Worm (Caenorhabditis elegans) whole organism, L3 larva: ENCODE data around the gene F21C10.19.

Experiments used
- ZK546.5 ChIP-seq: sonication (generic microtip); optimal IDR thresholded peaks from 2 replicates; lab custom pipeline; 2017; ENCODE audit warnings: missing biosample characterization, missing genetic modification characterization
- aly-2 ChIP-seq: fragments of 150-350 bp; optimal IDR thresholded peaks from 2 replicates; lab custom pipeline; 2014; ENCODE audit warnings: missing biosample characterization, missing genetic modification characterization
- ceh-16 ChIP-seq: sonication (generic microtip); optimal IDR thresholded peaks from 2 replicates; lab custom pipeline; 2017; ENCODE audit warnings: missing biosample characterization, missing genetic modification characterization
- ceh-82 ChIP-seq: fragments of 150-350 bp; optimal IDR thresholded peaks from 2 replicates; lab custom pipeline; 2014; ENCODE audit warnings: missing biosample characterization, missing genetic modification characterization
- ceh-9 ChIP-seq: sonication (generic microtip); optimal IDR thresholded peaks from 2 replicates; lab custom pipeline; 2018; ENCODE audit warnings: missing biosample characterization, missing genetic modification characterization
- egl-27 ChIP-seq: sonication (generic microtip); optimal IDR thresholded peaks from 4 replicates; lab custom pipeline; 2017; ENCODE audit warnings: missing biosample characterization, missing genetic modification reagents, missing genetic modification characterization
- egl-5 ChIP-seq: fragments of 150-350 bp; optimal IDR thresholded peaks from 2 replicates; lab custom pipeline; 2017; ENCODE audit warnings: missing biosample characterization, missing genetic modification reagents, missing genetic modification characterization, inconsistent platforms
- elt-1 ChIP-seq: fragments of 150-350 bp; optimal IDR thresholded peaks from 2 replicates; lab custom pipeline; 2014; ENCODE audit warnings: missing biosample characterization, missing genetic modification characterization
- elt-2 ChIP-seq: sonication (generic microtip); optimal IDR thresholded peaks from 2 replicates; lab custom pipeline; 2016; ENCODE audit warnings: missing genetic modification reagents, mild to moderate bottlenecking, missing genetic modification characterization, missing compliant biosample characterization
- elt-3 ChIP-seq, 3 experiments: fragments of 150-350 bp in 1 of 3; sonication (generic microtip) in 2 of 3; optimal IDR thresholded peaks; 2 replicates in 2 of 3; 4 replicates in 1 of 3; lab custom pipeline; 2014 to 2017; ENCODE audit warnings: missing biosample characterization in 3 of 3, missing genetic modification characterization in 3 of 3
- fkh-10 ChIP-seq: sonication (generic microtip); optimal IDR thresholded peaks from 2 replicates; lab custom pipeline; 2017; ENCODE audit warnings: missing biosample characterization, missing genetic modification reagents, missing genetic modification characterization
- fos-1 ChIP-seq: fragments of 150-350 bp; optimal IDR thresholded peaks from 2 replicates; lab custom pipeline; 2014; ENCODE audit warnings: missing biosample characterization, missing genetic modification characterization
- jun-1 ChIP-seq: fragments of 150-350 bp; optimal IDR thresholded peaks from 2 replicates; lab custom pipeline; 2014; ENCODE audit warnings: missing biosample characterization, missing genetic modification reagents, missing genetic modification characterization
- lin-15B ChIP-seq: fragments of 150-350 bp; optimal IDR thresholded peaks from 2 replicates; lab custom pipeline; 2014; ENCODE audit warnings: missing biosample characterization, missing genetic modification characterization
- lin-39 ChIP-seq: fragments of 150-350 bp; optimal IDR thresholded peaks from 2 replicates; lab custom pipeline; 2018; ENCODE audit warnings: missing biosample characterization, missing genetic modification reagents, missing genetic modification characterization
- mdl-1 ChIP-seq: fragments of 150-350 bp; optimal IDR thresholded peaks from 2 replicates; lab custom pipeline; 2014; ENCODE audit warnings: missing biosample characterization, missing genetic modification characterization
- mml-1 ChIP-seq: fragments of 150-350 bp; sonication (generic microtip); optimal IDR thresholded peaks from 3 replicates; lab custom pipeline; 2014; ENCODE audit warnings: missing biosample characterization, missing genetic modification characterization
- nfya-1 ChIP-seq: sonication (generic microtip); optimal IDR thresholded peaks from 2 replicates; lab custom pipeline; 2017; ENCODE audit warnings: missing genetic modification characterization, mild to moderate bottlenecking, missing compliant biosample characterization, antibody characterized with exemption, moderate library complexity; ENCODE audit not compliant: insufficient read depth
- nhr-11 ChIP-seq: fragments of 150-350 bp; optimal IDR thresholded peaks from 2 replicates; lab custom pipeline; 2014; ENCODE audit warnings: missing biosample characterization, missing genetic modification characterization
- nhr-12 ChIP-seq: fragments of 150-350 bp; optimal IDR thresholded peaks from 2 replicates; lab custom pipeline; 2014; ENCODE audit warnings: missing biosample characterization, missing genetic modification characterization
- nhr-23 ChIP-seq: fragments of 150-350 bp; optimal IDR thresholded peaks from 2 replicates; lab custom pipeline; 2014; ENCODE audit warnings: missing biosample characterization, missing genetic modification reagents, missing genetic modification characterization
- nhr-237 ChIP-seq: fragments of 150-350 bp; optimal IDR thresholded peaks from 2 replicates; lab custom pipeline; 2014; ENCODE audit warnings: missing biosample characterization, missing genetic modification characterization
- nhr-25 ChIP-seq: sonication (generic microtip); optimal IDR thresholded peaks from 2 replicates; lab custom pipeline; 2017; ENCODE audit warnings: missing biosample characterization, missing genetic modification characterization
- nhr-28 ChIP-seq: fragments of 150-350 bp; optimal IDR thresholded peaks from 2 replicates; lab custom pipeline; 2014; ENCODE audit warnings: missing biosample characterization, missing genetic modification characterization
- nhr-43 ChIP-seq: sonication (generic microtip); optimal IDR thresholded peaks from 2 replicates; lab custom pipeline; 2016; ENCODE audit warnings: mild to moderate bottlenecking, missing genetic modification characterization, missing compliant biosample characterization; ENCODE audit not compliant: poor library complexity, severe bottlenecking
- nhr-67 ChIP-seq: fragments of 150-350 bp; optimal IDR thresholded peaks from 2 replicates; lab custom pipeline; 2014; ENCODE audit warnings: missing biosample characterization, missing genetic modification characterization
- nhr-76 ChIP-seq: fragments of 150-350 bp; sonication (generic microtip); optimal IDR thresholded peaks from 5 replicates; lab custom pipeline; 2014; ENCODE audit warnings: missing biosample characterization, missing genetic modification characterization
- nhr-77 ChIP-seq: fragments of 150-350 bp; optimal IDR thresholded peaks from 2 replicates; lab custom pipeline; 2014; ENCODE audit warnings: missing biosample characterization, missing genetic modification characterization
- pqm-1 ChIP-seq: fragments of 150-350 bp; optimal IDR thresholded peaks from 2 replicates; lab custom pipeline; 2017; ENCODE audit warnings: missing biosample characterization, missing genetic modification characterization, inconsistent platforms
- sea-2 ChIP-seq: fragments of 150-350 bp; sonication (generic microtip); optimal IDR thresholded peaks from 4 replicates; lab custom pipeline; 2014; ENCODE audit warnings: missing biosample characterization, missing genetic modification reagents, missing genetic modification characterization
- skn-1 ChIP-seq: fragments of 150-350 bp; optimal IDR thresholded peaks from 2 replicates; lab custom pipeline; 2014; ENCODE audit warnings: missing biosample characterization, missing genetic modification characterization
- snpc-4 ChIP-seq: fragments of 150-350 bp; optimal IDR thresholded peaks from 2 replicates; lab custom pipeline; 2014; ENCODE audit warnings: missing biosample characterization, missing genetic modification characterization
- tbx-2 ChIP-seq: sonication (generic microtip); optimal IDR thresholded peaks from 2 replicates; lab custom pipeline; 2016; ENCODE audit warnings: mild to moderate bottlenecking, missing genetic modification characterization, missing compliant biosample characterization
- unc-62 ChIP-seq: fragments of 150-350 bp; sonication (generic microtip); optimal IDR thresholded peaks from 4 replicates; lab custom pipeline; 2014; ENCODE audit warnings: missing biosample characterization, missing genetic modification reagents, missing genetic modification characterization
- ztf-4 ChIP-seq: fragments of 150-350 bp; optimal IDR thresholded peaks from 2 replicates; lab custom pipeline; 2014; ENCODE audit warnings: missing biosample characterization, missing genetic modification characterization

Gene F21C10.19

ce11 chrV:9125345-9125744 is 5.5 kb upstream of the F21C10.19 start, which contains the start of gene F21C10.5:
Gene F21C10.5, plus strand, starts transcription at chrV:9125645.
- no peak for TF ChIP-seq nhr-25 (tag; lab: Kevin White, UChicago)
- TF ChIP-seq mdl-1 (tag; lab: Kevin White, UChicago) = no peak
- TF ChIP-seq elt-3 (tag; optimal IDR thresholded peaks at IDR 0.05; lab: Kevin White, UChicago) = no peak
- TF ChIP-seq sea-2 (GFP tag; lab: Kevin White, UChicago) = no peak
- TF ChIP-seq nhr-77 (tag; lab: Kevin White, UChicago) = no peak
- TF ChIP-seq nhr-12 (tag; lab: Kevin White, UChicago) = no peak
- no peak for TF ChIP-seq egl-27 (tag; lab: Kevin White, UChicago)
- no peak for TF ChIP-seq nhr-23 (tag; lab: Kevin White, UChicago)
- TF ChIP-seq nhr-237 (tag; lab: Kevin White, UChicago) = no peak

ce11 chrV:9126316-9126715 is 4.5 kb upstream of the F21C10.19 start, which contains the start of gene F21C10.4:
Gene F21C10.4, plus strand, starts transcription at chrV:9126616.
- no peak for TF ChIP-seq fos-1
- no peak for TF ChIP-seq nfya-1 (tag; lab: Kevin White, UChicago)
- TF ChIP-seq tbx-2 = no peak
- no peak for TF ChIP-seq snpc-4 (tag; lab: Kevin White, UChicago)
- TF ChIP-seq nhr-28 (tag; lab: Kevin White, UChicago) = no peak
- no peak for TF ChIP-seq skn-1 (tag; lab: Kevin White, UChicago)
- no peak for TF ChIP-seq sea-2 (GFP tag; lab: Kevin White, UChicago)

ce11 chrV:9127773-9128172 is 3.1 kb upstream of the F21C10.19 start, which contains the start of gene F21C10.3:
Gene F21C10.3, plus strand, starts transcription at chrV:9128073.
- no peak for TF ChIP-seq elt-1 (tag; lab: Kevin White, UChicago)
- TF ChIP-seq pqm-1 = no peak
- no peak for TF ChIP-seq ZK546.5
- no peak for TF ChIP-seq egl-5 (tag; lab: Kevin White, UChicago)
- no peak for TF ChIP-seq mml-1 (tag; lab: Kevin White, UChicago)
- TF ChIP-seq elt-3 (tag; optimal IDR thresholded peaks at IDR 0.05; lab: Kevin White, UChicago) = no peak
- no peak for TF ChIP-seq ceh-9 (tag; lab: Kevin White, UChicago)
- TF ChIP-seq aly-2 (tag; lab: Kevin White, UChicago) = no peak
- TF ChIP-seq nhr-28 (tag; lab: Kevin White, UChicago) = no peak
- no peak for TF ChIP-seq jun-1 (tag; lab: Kevin White, UChicago)
- TF ChIP-seq unc-62 = no peak
- TF ChIP-seq sea-2 (GFP tag; lab: Kevin White, UChicago) = no peak
- no peak for TF ChIP-seq fos-1
- TF ChIP-seq, all 47 proteins: peak for 0

ce11 chrV:9128562-9128961 is 2.3 kb upstream of the F21C10.19 start:
- TF ChIP-seq snpc-4 (tag; lab: Kevin White, UChicago) (peak; percentile 41), nhr-25 (tag; lab: Kevin White, UChicago) (no peak), nhr-77 (tag; lab: Kevin White, UChicago) (no peak), nhr-12 (tag; lab: Kevin White, UChicago) (no peak), ceh-16 (no peak), mdl-1 (tag; lab: Kevin White, UChicago) (peak; percentile 81), nhr-43 (tag; lab: Kevin White, UChicago) (no peak), lin-15B (tag; lab: Kevin White, UChicago) (peak; percentile 16), nhr-76 (tag; lab: Kevin White, UChicago) (no peak), unc-62 (no peak), nfya-1 (tag; lab: Kevin White, UChicago) (peak; percentile 73), ceh-82 (tag; lab: Kevin White, UChicago) (no peak), nhr-67 (tag; lab: Kevin White, UChicago) (no peak), fkh-10 (GFP tag; lab: Kevin White, UChicago) (peak; percentile 69), elt-2 (tag; lab: Kevin White, UChicago) (peak; percentile 2), lin-39 (peak; percentile 36), nhr-11 (tag; lab: Kevin White, UChicago) (peak; percentile 82), ZK546.5 (no peak)

ce11 chrV:9132043-9132442 is 1.2 kb downstream of the F21C10.19 start, which contains the start of gene F21C10.1:
Gene F21C10.1, plus strand, starts transcription at chrV:9132343.
- TF ChIP-seq sea-2 (GFP tag; lab: Kevin White, UChicago) (no peak), ztf-4 (no peak), lin-39 (no peak)
- TF ChIP-seq, all 47 proteins: peak for 0
